Worm (Caenorhabditis elegans) whole organism, young adult: Measurements from ENCODE around the gene plx-1.

Experiments
- B0261.1 ChIP-seq: sonication (generic microtip); optimal IDR thresholded peaks from 2 replicates; lab custom pipeline; 2016; ENCODE audit warnings: mild to moderate bottlenecking, missing genetic modification characterization, moderate library complexity, missing compliant biosample characterization
- C06A6.2 ChIP-seq: fragments of 200-800 bp; sonication (Bioruptor generic); conservative IDR thresholded peaks from 2 replicates; pipeline ENCODE4 v1.3.6; 2022; ENCODE audit warnings: missing genetic modification characterization, missing compliant biosample characterization
- C17E4.6 ChIP-seq: fragments of 200-800 bp; sonication (Bioruptor generic); IDR thresholded peaks from 2 replicates; pipeline ENCODE4 v1.3.6; 2022; ENCODE audit warnings: missing genetic modification reagents, missing genetic modification characterization, missing compliant biosample characterization
- F37B4.10 ChIP-seq: fragments of 200-800 bp; sonication (Bioruptor generic); IDR thresholded peaks from 2 replicates; pipeline ENCODE4 v1.3.6; 2022; ENCODE audit warnings: missing genetic modification characterization, missing compliant biosample characterization
- F49E8.2 ChIP-seq: sonication (generic microtip); optimal IDR thresholded peaks from 3 replicates; lab custom pipeline; 2017; ENCODE audit warnings: missing genetic modification characterization, mild to moderate bottlenecking, missing compliant biosample characterization, antibody characterized with exemption, moderate library complexity; ENCODE audit not compliant: insufficient read depth
- F52B5.7 ChIP-seq: sonication (generic microtip); optimal IDR thresholded peaks from 2 replicates; lab custom pipeline; 2016; ENCODE audit warnings: mild to moderate bottlenecking, missing genetic modification characterization, missing compliant biosample characterization
- T26A5.8 ChIP-seq: sonication (generic microtip); optimal IDR thresholded peaks from 2 replicates; lab custom pipeline; 2016; ENCODE audit warnings: missing genetic modification characterization, missing compliant biosample characterization
- Y53F4B.3 ChIP-seq: fragments of 200-800 bp; sonication (Bioruptor generic); IDR thresholded peaks from 2 replicates; pipeline ENCODE4 v1.3.6; 2022; ENCODE audit warnings: missing genetic modification reagents, missing genetic modification characterization, missing compliant biosample characterization
- Y67H2A.10 ChIP-seq: fragments of 200-800 bp; sonication (Bioruptor generic); conservative IDR thresholded peaks from 2 replicates; pipeline ENCODE4 v1.3.6; 2022; ENCODE audit warnings: missing genetic modification reagents, missing genetic modification characterization, missing compliant biosample characterization
- Y79H2A.3 ChIP-seq: fragments of 200-800 bp; sonication (Bioruptor generic); conservative IDR thresholded peaks from 2 replicates; pipeline ENCODE4 v1.3.6; 2022; ENCODE audit warnings: missing genetic modification reagents, missing genetic modification characterization, missing compliant biosample characterization
- akir-1 ChIP-seq: fragments of 200-800 bp; sonication (Bioruptor generic); optimal IDR thresholded peaks from 2 replicates; lab custom pipeline; 2018; ENCODE audit warnings: mild to moderate bottlenecking, missing genetic modification characterization, moderate library complexity, missing compliant biosample characterization
- athp-1 ChIP-seq: sonication (generic microtip); optimal IDR thresholded peaks from 2 replicates; lab custom pipeline; 2017; ENCODE audit warnings: mild to moderate bottlenecking, missing genetic modification characterization, missing compliant biosample characterization
- attf-3 ChIP-seq: fragments of 200-800 bp; sonication (Bioruptor generic); conservative IDR thresholded peaks from 2 replicates; pipeline ENCODE4 v1.3.6; 2022; ENCODE audit warnings: missing genetic modification reagents, missing genetic modification characterization, missing compliant biosample characterization
- attf-5 ChIP-seq: fragments of 200-800 bp; sonication (Bioruptor generic); optimal IDR thresholded peaks from 2 replicates; lab custom pipeline; 2018; ENCODE audit warnings: mild to moderate bottlenecking, missing genetic modification characterization, missing compliant biosample characterization
- bed-1 ChIP-seq: fragments of 200-800 bp; sonication (Bioruptor generic); IDR thresholded peaks from 2 replicates; pipeline ENCODE4 v1.3.6; 2022; ENCODE audit warnings: missing genetic modification reagents, missing genetic modification characterization, missing compliant biosample characterization
- bed-2 ChIP-seq: fragments of 200-800 bp; sonication (Bioruptor generic); IDR thresholded peaks from 2 replicates; pipeline ENCODE4 v1.3.6; 2022; ENCODE audit warnings: missing genetic modification reagents, missing genetic modification characterization, missing compliant biosample characterization
- ceh-100 ChIP-seq: fragments of 200-800 bp; sonication (Bioruptor generic); IDR thresholded peaks from 2 replicates; pipeline ENCODE4 v1.3.6; 2022; ENCODE audit warnings: missing genetic modification reagents, missing genetic modification characterization, missing compliant biosample characterization
- chd-7 ChIP-seq: sonication (generic microtip); optimal IDR thresholded peaks from 2 replicates; lab custom pipeline; 2016; ENCODE audit warnings: mild to moderate bottlenecking, missing genetic modification characterization, moderate library complexity, missing compliant biosample characterization
- dox-1 ChIP-seq: fragments of 200-800 bp; sonication (Bioruptor generic); IDR thresholded peaks from 2 replicates; pipeline ENCODE4 v1.3.6; 2022; ENCODE audit warnings: missing genetic modification reagents, missing genetic modification characterization, missing compliant biosample characterization
- egl-44 ChIP-seq: fragments of 200-800 bp; sonication (Bioruptor generic); IDR thresholded peaks from 2 replicates; pipeline ENCODE4 v1.3.6; 2022; ENCODE audit warnings: missing genetic modification reagents, missing genetic modification characterization, missing compliant biosample characterization
- ekl-4 ChIP-seq: fragments of 200-800 bp; sonication (Bioruptor generic); IDR thresholded peaks from 2 replicates; pipeline ENCODE4 v1.3.6; 2022; ENCODE audit warnings: missing genetic modification reagents, missing genetic modification characterization, missing compliant biosample characterization
- hmg-1.2 ChIP-seq: fragments of 200-800 bp; sonication (Bioruptor generic); IDR thresholded peaks from 2 replicates; pipeline ENCODE4 v1.3.6; 2022; ENCODE audit warnings: missing genetic modification reagents, missing genetic modification characterization, missing compliant biosample characterization
- hrde-1 ChIP-seq: sonication (generic microtip); optimal IDR thresholded peaks from 2 replicates; lab custom pipeline; 2016; ENCODE audit warnings: missing genetic modification characterization, mild to moderate bottlenecking, missing compliant biosample characterization, moderate library complexity, missing genotype, missing genetic modification reagents, borderline replicate concordance
- let-526 ChIP-seq: fragments of 200-800 bp; sonication (Bioruptor generic); IDR thresholded peaks from 2 replicates; pipeline ENCODE4 v1.3.6; 2022; ENCODE audit warnings: missing genetic modification reagents, missing genetic modification characterization, missing compliant biosample characterization
- lin-35 ChIP-seq, 3 experiments: fragments of 150-350 bp in 2 of 3; sonication (generic microtip) in 1 of 3; optimal IDR thresholded peaks; 2 replicates each; lab custom pipeline; 2014 to 2018; ENCODE audit warnings: missing biosample characterization in 3 of 3, missing genetic modification characterization in 3 of 3, missing genetic modification reagents in 3 of 3
- lin-54 ChIP-seq: fragments of 200-800 bp; sonication (Bioruptor generic); optimal IDR thresholded peaks from 2 replicates; lab custom pipeline; 2018; ENCODE audit warnings: mild to moderate bottlenecking, missing genetic modification characterization, missing compliant biosample characterization
- lsy-27 ChIP-seq: sonication (generic microtip); optimal IDR thresholded peaks from 2 replicates; lab custom pipeline; 2017; ENCODE audit warnings: missing genetic modification characterization, mild to moderate bottlenecking, missing compliant biosample characterization, antibody characterized with exemption, missing genotype, borderline replicate concordance; ENCODE audit not compliant: insufficient read depth
- mcd-1 ChIP-seq: fragments of 200-800 bp; sonication (Bioruptor generic); IDR thresholded peaks from 2 replicates; pipeline ENCODE4 v1.3.6; 2022; ENCODE audit warnings: missing genetic modification reagents, missing genetic modification characterization, missing compliant biosample characterization
- mes-4 ChIP-seq: sonication (generic microtip); optimal IDR thresholded peaks from 2 replicates; lab custom pipeline; 2016; ENCODE audit warnings: missing genotype, missing genetic modification characterization, missing compliant biosample characterization
- nfya-1 ChIP-seq: sonication (generic microtip); optimal IDR thresholded peaks from 2 replicates; lab custom pipeline; 2017; ENCODE audit warnings: antibody characterized with exemption, missing compliant biosample characterization, missing genetic modification characterization, borderline replicate concordance; ENCODE audit not compliant: insufficient read depth
- nhr-120 ChIP-seq: fragments of 200-800 bp; sonication (Bioruptor generic); IDR thresholded peaks from 2 replicates; pipeline ENCODE4 v1.3.6; 2022; ENCODE audit warnings: missing genetic modification characterization, missing compliant biosample characterization
- pha-4 ChIP-seq: fragments of 150-350 bp; sonication (generic microtip); optimal IDR thresholded peaks from 2 replicates; lab custom pipeline; 2014; ENCODE audit warnings: missing biosample characterization, missing genetic modification reagents, missing genetic modification characterization
- repo-1 ChIP-seq: sonication (generic microtip); optimal IDR thresholded peaks from 2 replicates; lab custom pipeline; 2017; ENCODE audit warnings: mild to moderate bottlenecking, missing genetic modification characterization, missing compliant biosample characterization
- rpc-1 ChIP-seq, 2 experiments: fragments of 150-350 bp in 1 of 2; sonication (generic microtip) in 1 of 2; optimal IDR thresholded peaks; 2 replicates each; lab custom pipeline; 2014 to 2018; ENCODE audit warnings: missing biosample characterization in 1 of 2, missing genetic modification characterization in 1 of 2, missing genetic modification reagents in 1 of 2, missing genotype in 1 of 2
- sea-2 ChIP-seq: fragments of 200-800 bp; sonication (Bioruptor generic); IDR thresholded peaks from 2 replicates; pipeline ENCODE4 v1.3.6; 2022; ENCODE audit warnings: missing genetic modification characterization, missing compliant biosample characterization
- snpc-1.3 ChIP-seq: sonication (generic microtip); optimal IDR thresholded peaks from 2 replicates; lab custom pipeline; 2017; ENCODE audit warnings: missing genetic modification characterization, mild to moderate bottlenecking, missing compliant biosample characterization, antibody characterized with exemption, moderate library complexity, missing genotype, missing genetic modification reagents; ENCODE audit not compliant: insufficient read depth
- somi-1 ChIP-seq: fragments of 200-800 bp; sonication (Bioruptor generic); optimal IDR thresholded peaks from 2 replicates; lab custom pipeline; 2018; ENCODE audit warnings: mild to moderate bottlenecking, missing genetic modification characterization, missing compliant biosample characterization
- tbp1 ChIP-seq: fragments of 200-800 bp; sonication (Bioruptor generic); optimal IDR thresholded peaks from 2 replicates; lab custom pipeline; 2018; ENCODE audit warnings: mild to moderate bottlenecking, missing genetic modification characterization, missing compliant biosample characterization
- tlf-1 ChIP-seq: fragments of 200-800 bp; sonication (Bioruptor generic); optimal IDR thresholded peaks from 2 replicates; lab custom pipeline; 2018; ENCODE audit warnings: mild to moderate bottlenecking, missing genetic modification characterization, missing compliant biosample characterization
- unc-62 ChIP-seq: fragments of 150-350 bp; optimal IDR thresholded peaks from 2 replicates; lab custom pipeline; 2014; ENCODE audit warnings: missing biosample characterization, missing genetic modification reagents, missing genetic modification characterization
- zfh-2 ChIP-seq: fragments of 200-800 bp; sonication (Bioruptor generic); conservative IDR thresholded peaks from 2 replicates; pipeline ENCODE4 v1.3.6; 2022; ENCODE audit warnings: missing genetic modification reagents, missing genetic modification characterization, missing compliant biosample characterization
- zim-3 ChIP-seq: sonication (generic microtip); optimal IDR thresholded peaks from 2 replicates; lab custom pipeline; 2017; ENCODE audit warnings: mild to moderate bottlenecking, missing genetic modification characterization, moderate library complexity, missing compliant biosample characterization
- ztf-18 ChIP-seq: sonication (generic microtip); optimal IDR thresholded peaks from 2 replicates; lab custom pipeline; 2016; ENCODE audit warnings: missing genotype, mild to moderate bottlenecking, missing genetic modification characterization, missing compliant biosample characterization
- ztf-25 ChIP-seq: fragments of 200-800 bp; sonication (Bioruptor generic); IDR thresholded peaks from 2 replicates; pipeline ENCODE4 v1.3.6; 2022; ENCODE audit warnings: missing genetic modification reagents, missing genetic modification characterization, missing compliant biosample characterization

The plx-1 gene

ce11 chrIV:991181-991642 is 31.9 kb downstream of the plx-1 start (continued):
- TF ChIP-seq let-526 (GFP tag; lab: Robert Waterston, UW) (no peak), egl-44 (GFP tag; lab: Robert Waterston, UW) (peak; percentile 64; the same call in 1 of the 2 replicates), somi-1 (GFP tag; lab: Kevin White, UChicago) (peak; percentile 50), akir-1 (GFP tag; lab: Kevin White, UChicago) (no peak), lsy-27 (tag; lab: Kevin White, UChicago) (peak; percentile 49), tbp1 (GFP tag; lab: Kevin White, UChicago) (peak; percentile 80), nhr-120 (GFP tag; lab: Robert Waterston, UW) (no peak), unc-62 (GFP tag; lab: Kevin White, UChicago) (no peak), ekl-4 (GFP tag; lab: Robert Waterston, UW) (peak; percentile 96), ceh-100 (peak; percentile 72), attf-5 (GFP tag; lab: Kevin White, UChicago) (peak; percentile 4), Y53F4B.3 (GFP tag; lab: Robert Waterston, UW) (peak; percentile 82), Y67H2A.10 (GFP tag; lab: Robert Waterston, UW) (no peak; the same call in 1 of the 2 replicates), B0261.1 (tag; lab: Kevin White, UChicago) (peak; percentile 24), ztf-25 (GFP tag; lab: Robert Waterston, UW) (no peak), sea-2 (GFP tag; lab: Robert Waterston, UW) (no peak), F49E8.2 (tag; lab: Kevin White, UChicago) (peak; percentile 98), zfh-2 (GFP tag; lab: Robert Waterston, UW) (no peak; the same call in 1 of the 2 replicates), tlf-1 (GFP tag; lab: Kevin White, UChicago) (peak; percentile 88), attf-3 (GFP tag; lab: Robert Waterston, UW) (peak; percentile 75), zim-3 (tag; lab: Kevin White, UChicago) (peak; percentile 90), F37B4.10 (GFP tag; lab: Robert Waterston, UW) (peak; percentile 85; the same call in 1 of the 2 replicates), repo-1 (peak; percentile 69), chd-7 (tag; lab: Kevin White, UChicago) (peak; percentile 39), hrde-1 (tag; lab: Kevin White, UChicago) (peak; percentile 91), lin-54 (peak; percentile 89), ztf-18 (tag; lab: Kevin White, UChicago) (peak; percentile 39), pha-4 (tag; lab: Kevin White, UChicago) (no peak), mcd-1 (GFP tag; lab: Robert Waterston, UW) (peak; percentile 89), F52B5.7 (tag; lab: Kevin White, UChicago) (peak; percentile 90)

ce11 chrIV:991647-992400 is 32.5 kb downstream of the plx-1 start, which contains the start of gene lep-2:
Gene lep-2, plus strand, starts transcription at chrIV:992283.
- TF ChIP-seq bed-1 (GFP tag; lab: Robert Waterston, UW) (no peak), athp-1 (no peak), hmg-1.2 (no peak), repo-1 (no peak), C06A6.2 (GFP tag; lab: Robert Waterston, UW) (no peak), nfya-1 (tag; lab: Kevin White, UChicago) (no peak), B0261.1 (tag; lab: Kevin White, UChicago) (no peak), T26A5.8 (tag; lab: Kevin White, UChicago) (no peak), lin-54 (peak; percentile 74), C17E4.6 (no peak), lin-35 (GFP tag; optimal IDR thresholded peaks at IDR 0.05; lab: Kevin White, UChicago) (peak in 1 of 3 experiments; percentile 30), rpc-1 (optimal IDR thresholded peaks at IDR 0.05; lab: Kevin White, UChicago) (no peak), rpc-1 (tag; optimal IDR thresholded peaks at IDR 0.05; lab: Kevin White, UChicago) (no peak), Y79H2A.3 (no peak), dox-1 (GFP tag; lab: Robert Waterston, UW) (no peak), zim-3 (tag; lab: Kevin White, UChicago) (no peak), snpc-1.3 (tag; lab: Kevin White, UChicago) (no peak), mes-4 (tag; lab: Kevin White, UChicago) (no peak), nhr-120 (GFP tag; lab: Robert Waterston, UW) (no peak), bed-2 (GFP tag; lab: Robert Waterston, UW) (no peak)
